Worm (Caenorhabditis elegans): ENCODE results near the gene gly-8.

Gene gly-8

ce11 chrIII:11636740-11637139 is 11.7 kb downstream of the gly-8 start, which contains the start of gene tbx-33:
Gene tbx-33 (minus strand): TSS chrIII:11636840.
- TF ChIP-seq unc-62 (GFP tag; optimal IDR thresholded peaks at IDR 0.05 in 1 of 2), result peak in 1 of 2 experiments; percentile 10
- TF ChIP-seq unc-62 (tag; optimal IDR thresholded peaks at IDR 0.05), result no peak
- TF ChIP-seq Y48G9A.11 (GFP tag; IDR thresholded peaks at IDR 0.05), result no peak
- TF ChIP-seq spr-1 (tag; optimal IDR thresholded peaks at IDR 0.05), result no peak
- no peak for TF ChIP-seq nhr-76 (tag; optimal IDR thresholded peaks at IDR 0.05)
- no peak for TF ChIP-seq hlh-11 (tag; optimal IDR thresholded peaks at IDR 0.05)

ce11 chrIII:11641347-11641746 is 16.3 kb downstream of the gly-8 start:
- peak; percentile 31 for TF ChIP-seq fkh-10 (GFP tag; optimal IDR thresholded peaks at IDR 0.05)
- TF ChIP-seq ctbp-1 (GFP tag; IDR thresholded peaks at IDR 0.05), result 0 out of 2 replicates have a peak, but pooled peaks have one; percentile 39
- TF ChIP-seq ces-1 (GFP tag; optimal IDR thresholded peaks at IDR 0.05), result peak; percentile 37
- peak; percentile 9 for TF ChIP-seq rbr-2 (tag; optimal IDR thresholded peaks at IDR 0.05)
- TF ChIP-seq hlh-30 (tag; optimal IDR thresholded peaks at IDR 0.05; ENCODE audit: insufficient read depth), result peak; percentile 1
- no peak for TF ChIP-seq php-3 (GFP tag; IDR thresholded peaks at IDR 0.05)
- TF ChIP-seq F44E2.7 (GFP tag; IDR thresholded peaks at IDR 0.05), result no peak
- TF ChIP-seq dmd-9 (GFP tag; IDR thresholded peaks at IDR 0.05), result 0 out of 2 replicates have a peak, but pooled peaks have one; percentile 23

- TF ChIP-seq pha-4 (GFP tag; IDR thresholded peaks at IDR 0.05), result no peak
- TF ChIP-seq pha-4 (tag; optimal IDR thresholded peaks at IDR 0.05), result no peak
- TF ChIP-seq aha-1 (tag), result peak; percentile 76
- no peak for TF ChIP-seq mdl-1 (tag; optimal IDR thresholded peaks at IDR 0.05)
- no peak for TF ChIP-seq spr-1 (tag; optimal IDR thresholded peaks at IDR 0.05)
Observed at ce11 chrIII:11650152-11650551, 25.1 kb downstream of the gly-8 start, which contains the start of gene faah-6. Gene faah-6 (plus strand): TSS chrIII:11650452.

- TF ChIP-seq lin-1 (GFP tag; IDR thresholded peaks at IDR 0.05) (no peak), lir-3 (tag; optimal IDR thresholded peaks at IDR 0.05) (no peak), D1046.2 (GFP tag; IDR thresholded peaks at IDR 0.05) (0 out of 2 replicates have a peak, but pooled peaks have one; percentile 18), set-16 (GFP tag; IDR thresholded peaks at IDR 0.05) (peak; percentile 81), hif-1 (tag; optimal IDR thresholded peaks at IDR 0.05) (no peak), lsy-2 (tag; optimal IDR thresholded peaks at IDR 0.05) (no peak)
Observed at ce11 chrIII:11651430-11651829, 26.4 kb downstream of the gly-8 start.

- no peak for TF ChIP-seq nhr-48 (tag; optimal IDR thresholded peaks at IDR 0.05)
- no peak for TF ChIP-seq ceh-82 (tag; optimal IDR thresholded peaks at IDR 0.05)
- no peak for TF ChIP-seq egl-27 (tag; optimal IDR thresholded peaks at IDR 0.05)
- TF ChIP-seq T26A8.4 (GFP tag; IDR thresholded peaks at IDR 0.05), result no peak
Observed at ce11 chrIII:11656389-11656788, 31.3 kb downstream of the gly-8 start.

- TF ChIP-seq hlh-30 (tag; optimal IDR thresholded peaks at IDR 0.05; ENCODE audit: insufficient read depth) (peak; percentile 98), T26A8.4 (GFP tag; IDR thresholded peaks at IDR 0.05) (peak; percentile 52), daf-12 (tag; optimal IDR thresholded peaks at IDR 0.05) (no peak), snpc-1.2 (GFP tag; IDR thresholded peaks at IDR 0.05) (no peak), nhr-28 (tag; optimal IDR thresholded peaks at IDR 0.05) (peak; percentile 60), ceh-20 (GFP tag; IDR thresholded peaks at IDR 0.05) (peak; percentile 47; the same call in 1 of the 2 replicates), php-3 (GFP tag; IDR thresholded peaks at IDR 0.05) (peak; percentile 70), tra-1 (GFP tag; IDR thresholded peaks at IDR 0.05) (no peak), daf-16 (GFP tag; optimal IDR thresholded peaks at IDR 0.05) (peak in 1 of 2 experiments; percentile 35), daf-16 (tag; optimal IDR thresholded peaks at IDR 0.05) (peak; percentile 86), R02D3.7 (tag; optimal IDR thresholded peaks at IDR 0.05) (no peak), duxl-1 (tag; optimal IDR thresholded peaks at IDR 0.05; ENCODE audit: poor library complexity) (peak; percentile 45), T20F7.1 (GFP tag; optimal IDR thresholded peaks at IDR 0.05) (no peak), dmd-6 (GFP tag; IDR thresholded peaks at IDR 0.05) (peak; percentile 67), lir-3 (tag; optimal IDR thresholded peaks at IDR 0.05) (no peak), snpc-4 (tag; optimal IDR thresholded peaks at IDR 0.05) (no peak), nhr-77 (tag; optimal IDR thresholded peaks at IDR 0.05) (peak; percentile 28), mes-2 (tag; optimal IDR thresholded peaks at IDR 0.05; ENCODE audit: poor library complexity, severe bottlenecking) (peak; percentile 79)
Observed at ce11 chrIII:11657185-11657817, 32.3 kb downstream of the gly-8 start, which contains the start of gene crh-1. Gene crh-1 (plus strand): TSS chrIII:11657767.

Data from whole organism, L4 larva.